Worm (Caenorhabditis elegans): ENCODE measurements around the gene hda-1.

Gene hda-1

ce11 chrV:14525089-14525488 is at the start of gene hda-1:
TSS of gene hda-1 (plus strand) at chrV:14525389.
- TF ChIP-seq tab-1 (GFP tag; IDR thresholded peaks at IDR 0.05): no peak
- no peak for TF ChIP-seq med-1 (GFP tag; optimal IDR thresholded peaks at IDR 0.05; ENCODE audit: insufficient read depth)
- TF ChIP-seq ztf-29 (GFP tag; IDR thresholded peaks at IDR 0.05): no peak
- no peak for TF ChIP-seq ref-1 (GFP tag; conservative IDR thresholded peaks at IDR 0.05)
- TF ChIP-seq T22C8.4 (GFP tag; IDR thresholded peaks at IDR 0.05): no peak
- TF ChIP-seq klf-2 (GFP tag; conservative IDR thresholded peaks at IDR 0.05): no peak
- no peak for TF ChIP-seq cog-1 (tag; optimal IDR thresholded peaks at IDR 0.05)
- TF ChIP-seq flt-1 (GFP tag; IDR thresholded peaks at IDR 0.05): no peak

ce11 chrV:14476680-14477079 is 48.5 kb upstream of the hda-1 start, which contains the start of gene clec-54:
TSS of gene clec-54 (plus strand) at chrV:14476903.
- no peak for TF ChIP-seq T22C8.4 (GFP tag; IDR thresholded peaks at IDR 0.05)
- no peak for TF ChIP-seq ref-1 (GFP tag; conservative IDR thresholded peaks at IDR 0.05)
- no peak for TF ChIP-seq med-1 (GFP tag; optimal IDR thresholded peaks at IDR 0.05; ENCODE audit: insufficient read depth)
- no peak for TF ChIP-seq klf-2 (GFP tag; conservative IDR thresholded peaks at IDR 0.05)
- TF ChIP-seq flt-1 (GFP tag; IDR thresholded peaks at IDR 0.05): no peak
- no peak for TF ChIP-seq tab-1 (GFP tag; IDR thresholded peaks at IDR 0.05)
- TF ChIP-seq ztf-23 (GFP tag; IDR thresholded peaks at IDR 0.05): no peak
- no peak for TF ChIP-seq cog-1 (tag; optimal IDR thresholded peaks at IDR 0.05)
- TF ChIP-seq ztf-29 (GFP tag; IDR thresholded peaks at IDR 0.05): no peak

ce11 chrV:14478979-14479378 is 46.2 kb upstream of the hda-1 start, which contains the start of gene clec-55:
TSS of gene clec-55 (plus strand) at chrV:14479279.
- TF ChIP-seq T22C8.4 (GFP tag; IDR thresholded peaks at IDR 0.05): no peak
- no peak for TF ChIP-seq klf-2 (GFP tag; conservative IDR thresholded peaks at IDR 0.05)
- no peak for TF ChIP-seq flt-1 (GFP tag; IDR thresholded peaks at IDR 0.05)
- no peak for TF ChIP-seq ztf-23 (GFP tag; IDR thresholded peaks at IDR 0.05)
- no peak for TF ChIP-seq cog-1 (tag; optimal IDR thresholded peaks at IDR 0.05)
- no peak for TF ChIP-seq ztf-29 (GFP tag; IDR thresholded peaks at IDR 0.05)
- no peak for TF ChIP-seq tab-1 (GFP tag; IDR thresholded peaks at IDR 0.05)
- no peak for TF ChIP-seq med-1 (GFP tag; optimal IDR thresholded peaks at IDR 0.05; ENCODE audit: insufficient read depth)

- TF ChIP-seq med-1 (GFP tag; optimal IDR thresholded peaks at IDR 0.05; ENCODE audit: insufficient read depth): no peak
- TF ChIP-seq tab-1 (GFP tag; IDR thresholded peaks at IDR 0.05): no peak
- no peak for TF ChIP-seq T22C8.4 (GFP tag; IDR thresholded peaks at IDR 0.05)
- TF ChIP-seq flt-1 (GFP tag; IDR thresholded peaks at IDR 0.05): no peak
- no peak for TF ChIP-seq ref-1 (GFP tag; conservative IDR thresholded peaks at IDR 0.05)
- TF ChIP-seq ztf-29 (GFP tag; IDR thresholded peaks at IDR 0.05): no peak
- no peak for TF ChIP-seq ztf-23 (GFP tag; IDR thresholded peaks at IDR 0.05)
- no peak for TF ChIP-seq cog-1 (tag; optimal IDR thresholded peaks at IDR 0.05)
- TF ChIP-seq klf-2 (GFP tag; conservative IDR thresholded peaks at IDR 0.05): no peak
These were observed 44.7 kb upstream of the hda-1 start for ce11 chrV:14480533-14480932.

- no peak for TF ChIP-seq klf-2 (GFP tag; conservative IDR thresholded peaks at IDR 0.05)
- no peak for TF ChIP-seq T22C8.4 (GFP tag; IDR thresholded peaks at IDR 0.05)
- no peak for TF ChIP-seq ztf-23 (GFP tag; IDR thresholded peaks at IDR 0.05)
- no peak for TF ChIP-seq med-1 (GFP tag; optimal IDR thresholded peaks at IDR 0.05; ENCODE audit: insufficient read depth)
These were observed 43.8 kb upstream of the hda-1 start, which contains the start of gene R02D5.7 for ce11 chrV:14481401-14481800. TSS of gene R02D5.7 (minus strand) at chrV:14481501.

- no peak for TF ChIP-seq tab-1 (GFP tag; IDR thresholded peaks at IDR 0.05)
- no peak for TF ChIP-seq flt-1 (GFP tag; IDR thresholded peaks at IDR 0.05)
- no peak for TF ChIP-seq klf-2 (GFP tag; conservative IDR thresholded peaks at IDR 0.05)
- TF ChIP-seq ztf-29 (GFP tag; IDR thresholded peaks at IDR 0.05): no peak
- TF ChIP-seq ztf-23 (GFP tag; IDR thresholded peaks at IDR 0.05): no peak
- no peak for TF ChIP-seq ref-1 (GFP tag; conservative IDR thresholded peaks at IDR 0.05)
- no peak for TF ChIP-seq med-1 (GFP tag; optimal IDR thresholded peaks at IDR 0.05; ENCODE audit: insufficient read depth)
- no peak for TF ChIP-seq T22C8.4 (GFP tag; IDR thresholded peaks at IDR 0.05)
- no peak for TF ChIP-seq cog-1 (tag; optimal IDR thresholded peaks at IDR 0.05)
These were observed 43.2 kb upstream of the hda-1 start, which contains the start of gene R02D5.10 for ce11 chrV:14481987-14482386. TSS of gene R02D5.10 (plus strand) at chrV:14482287.

- no peak for TF ChIP-seq ztf-23 (GFP tag; IDR thresholded peaks at IDR 0.05)
- no peak for TF ChIP-seq tab-1 (GFP tag; IDR thresholded peaks at IDR 0.05)
- TF ChIP-seq cog-1 (tag; optimal IDR thresholded peaks at IDR 0.05): no peak
- no peak for TF ChIP-seq med-1 (GFP tag; optimal IDR thresholded peaks at IDR 0.05; ENCODE audit: insufficient read depth)
- no peak for TF ChIP-seq ref-1 (GFP tag; conservative IDR thresholded peaks at IDR 0.05)
- no peak for TF ChIP-seq flt-1 (GFP tag; IDR thresholded peaks at IDR 0.05)
- no peak for TF ChIP-seq klf-2 (GFP tag; conservative IDR thresholded peaks at IDR 0.05)
- no peak for TF ChIP-seq ztf-29 (GFP tag; IDR thresholded peaks at IDR 0.05)
- no peak for TF ChIP-seq T22C8.4 (GFP tag; IDR thresholded peaks at IDR 0.05)
These were observed 42.4 kb upstream of the hda-1 start, which contains the start of gene R02D5.3 for ce11 chrV:14482728-14483210. TSS of gene R02D5.3 (plus strand) at chrV:14483160.

- no peak for TF ChIP-seq cog-1 (tag; optimal IDR thresholded peaks at IDR 0.05)
- TF ChIP-seq ref-1 (GFP tag; conservative IDR thresholded peaks at IDR 0.05): no peak
- no peak for TF ChIP-seq med-1 (GFP tag; optimal IDR thresholded peaks at IDR 0.05; ENCODE audit: insufficient read depth)
- TF ChIP-seq flt-1 (GFP tag; IDR thresholded peaks at IDR 0.05): no peak
- no peak for TF ChIP-seq klf-2 (GFP tag; conservative IDR thresholded peaks at IDR 0.05)
- no peak for TF ChIP-seq T22C8.4 (GFP tag; IDR thresholded peaks at IDR 0.05)
- no peak for TF ChIP-seq ztf-23 (GFP tag; IDR thresholded peaks at IDR 0.05)
These were observed 40.6 kb upstream of the hda-1 start, which contains the start of gene R02D5.4 for ce11 chrV:14484582-14484981. TSS of gene R02D5.4 (minus strand) at chrV:14484682.

- TF ChIP-seq cog-1 (tag; optimal IDR thresholded peaks at IDR 0.05) (no peak), klf-2 (GFP tag; conservative IDR thresholded peaks at IDR 0.05) (no peak), tab-1 (GFP tag; IDR thresholded peaks at IDR 0.05) (no peak), ref-1 (GFP tag; conservative IDR thresholded peaks at IDR 0.05) (no peak), flt-1 (GFP tag; IDR thresholded peaks at IDR 0.05) (no peak), ztf-29 (GFP tag; IDR thresholded peaks at IDR 0.05) (no peak), T22C8.4 (GFP tag; IDR thresholded peaks at IDR 0.05) (no peak), ztf-23 (GFP tag; IDR thresholded peaks at IDR 0.05) (no peak), med-1 (GFP tag; optimal IDR thresholded peaks at IDR 0.05; ENCODE audit: insufficient read depth) (no peak)
These were observed 34.1 kb upstream of the hda-1 start for ce11 chrV:14491097-14491496.

ce11 chrV:14493665-14494064 is 31.5 kb upstream of the hda-1 start:
- TF ChIP-seq med-1 (GFP tag; optimal IDR thresholded peaks at IDR 0.05; ENCODE audit: insufficient read depth) (no peak), ztf-23 (GFP tag; IDR thresholded peaks at IDR 0.05) (no peak), T22C8.4 (GFP tag; IDR thresholded peaks at IDR 0.05) (no peak), tab-1 (GFP tag; IDR thresholded peaks at IDR 0.05) (no peak), flt-1 (GFP tag; IDR thresholded peaks at IDR 0.05) (no peak), cog-1 (tag; optimal IDR thresholded peaks at IDR 0.05) (no peak), klf-2 (GFP tag; conservative IDR thresholded peaks at IDR 0.05) (no peak)

Measured in whole organism, midembryonic.